Worm (Caenorhabditis elegans): Measurements from ENCODE around the gene C08F8.15.
A peak's percentile ranks its signal among the peaks of the same experiment; 100 is the strongest.

Gene C08F8.15

ce11 chrIV:11183013-11183412, 22.4 kb upstream of the C08F8.15 start, which contains the start of gene prx-14:
TSS of gene prx-14 (plus strand) at chrIV:11183132.
- TF ChIP-seq sem-2 (GFP tag; optimal IDR thresholded peaks at IDR 0.05): no peak
- TF ChIP-seq nhr-12 (tag; optimal IDR thresholded peaks at IDR 0.05): no peak
- no peak for TF ChIP-seq ham-2 (GFP tag; optimal IDR thresholded peaks at IDR 0.05)
- TF ChIP-seq bed-3 (GFP tag; optimal IDR thresholded peaks at IDR 0.05): no peak
- no peak for TF ChIP-seq flh-1 (GFP tag; optimal IDR thresholded peaks at IDR 0.05)
- no peak for TF ChIP-seq lin-13 (tag; optimal IDR thresholded peaks at IDR 0.05)
- no peak for TF ChIP-seq ceh-83 (GFP tag; optimal IDR thresholded peaks at IDR 0.05)
- TF ChIP-seq unc-62 (GFP tag; optimal IDR thresholded peaks at IDR 0.05): no peak
- TF ChIP-seq pha-4 (tag; optimal IDR thresholded peaks at IDR 0.05): no peak

ce11 chrIV:11180077-11180476, 19.5 kb upstream of the C08F8.15 start:
- no peak for TF ChIP-seq lsy-2 (tag; optimal IDR thresholded peaks at IDR 0.05)
- no peak for TF ChIP-seq M03D4.4 (tag; optimal IDR thresholded peaks at IDR 0.05)
- no peak for TF ChIP-seq flh-1 (GFP tag; optimal IDR thresholded peaks at IDR 0.05)
- TF ChIP-seq drap-1 (GFP tag; optimal IDR thresholded peaks at IDR 0.05): no peak

- TF ChIP-seq unc-62 (GFP tag; optimal IDR thresholded peaks at IDR 0.05) (peak; percentile 36), elt-3 (tag; optimal IDR thresholded peaks at IDR 0.05) (peak; percentile 28), mep-1 (tag; optimal IDR thresholded peaks at IDR 0.05) (peak; percentile 4), pha-4 (tag; optimal IDR thresholded peaks at IDR 0.05) (peak; percentile 25), lsy-2 (tag; optimal IDR thresholded peaks at IDR 0.05) (peak; percentile 17), nhr-237 (tag; optimal IDR thresholded peaks at IDR 0.05) (peak; percentile 17), lin-13 (tag; optimal IDR thresholded peaks at IDR 0.05) (peak; percentile 64), ces-1 (GFP tag; optimal IDR thresholded peaks at IDR 0.05) (peak; percentile 36)
These were observed 18.6 kb upstream of the C08F8.15 start, which contains the start of gene cpt-2 for ce11 chrIV:11179123-11179740. TSS of gene cpt-2 (plus strand) at chrIV:11179645.

- TF ChIP-seq cnd-1 (tag; optimal IDR thresholded peaks at IDR 0.05) (no peak), mls-2 (tag; optimal IDR thresholded peaks at IDR 0.05) (no peak), elt-1 (tag; optimal IDR thresholded peaks at IDR 0.05; ENCODE audit: borderline replicate concordance, insufficient read depth) (no peak), ceh-83 (GFP tag; optimal IDR thresholded peaks at IDR 0.05) (no peak), drap-1 (GFP tag; optimal IDR thresholded peaks at IDR 0.05) (no peak), bed-3 (GFP tag; optimal IDR thresholded peaks at IDR 0.05) (no peak), ceh-39 (tag; optimal IDR thresholded peaks at IDR 0.05) (no peak), nhr-12 (tag; optimal IDR thresholded peaks at IDR 0.05) (no peak), M03D4.4 (tag; optimal IDR thresholded peaks at IDR 0.05) (no peak), nhr-76 (tag; optimal IDR thresholded peaks at IDR 0.05) (no peak), ham-2 (GFP tag; optimal IDR thresholded peaks at IDR 0.05) (no peak)
These were observed 17.9 kb upstream of the C08F8.15 start, which contains the start of gene C08F8.9 for ce11 chrIV:11178495-11178894. TSS of gene C08F8.9 (minus strand) at chrIV:11178595.

- TF ChIP-seq ces-1 (GFP tag; optimal IDR thresholded peaks at IDR 0.05): no peak
- TF ChIP-seq ceh-83 (GFP tag; optimal IDR thresholded peaks at IDR 0.05): no peak
- TF ChIP-seq mls-2 (tag; optimal IDR thresholded peaks at IDR 0.05): no peak
- no peak for TF ChIP-seq ceh-39 (tag; optimal IDR thresholded peaks at IDR 0.05)
- no peak for TF ChIP-seq nhr-2 (tag; optimal IDR thresholded peaks at IDR 0.05)
- no peak for TF ChIP-seq bed-3 (GFP tag; optimal IDR thresholded peaks at IDR 0.05)
- no peak for TF ChIP-seq drap-1 (GFP tag; optimal IDR thresholded peaks at IDR 0.05)
These were observed 16.4 kb upstream of the C08F8.15 start, which contains the start of gene rap-3 for ce11 chrIV:11176967-11177366. TSS of gene rap-3 (plus strand) at chrIV:11177267.

- no peak for TF ChIP-seq nhr-237 (tag; optimal IDR thresholded peaks at IDR 0.05)
- no peak for TF ChIP-seq lsy-2 (tag; optimal IDR thresholded peaks at IDR 0.05)
- TF ChIP-seq unc-120 (tag; optimal IDR thresholded peaks at IDR 0.05; ENCODE audit: poor library complexity, severe bottlenecking): no peak
- TF ChIP-seq zip-8 (tag; optimal IDR thresholded peaks at IDR 0.05): no peak
- TF ChIP-seq lin-32 (GFP tag; optimal IDR thresholded peaks at IDR 0.05): no peak
- no peak for TF ChIP-seq nhr-12 (tag; optimal IDR thresholded peaks at IDR 0.05)
- no peak for TF ChIP-seq bed-3 (GFP tag; optimal IDR thresholded peaks at IDR 0.05)
- TF ChIP-seq mls-2 (tag; optimal IDR thresholded peaks at IDR 0.05): no peak
- TF ChIP-seq flh-1 (GFP tag; optimal IDR thresholded peaks at IDR 0.05): no peak
- TF ChIP-seq drap-1 (GFP tag; optimal IDR thresholded peaks at IDR 0.05): no peak
- no peak for TF ChIP-seq pha-4 (tag; optimal IDR thresholded peaks at IDR 0.05)
- TF ChIP-seq ceh-39 (tag; optimal IDR thresholded peaks at IDR 0.05): no peak
- TF ChIP-seq nhr-76 (tag; optimal IDR thresholded peaks at IDR 0.05): no peak
- TF ChIP-seq mab-5 (tag; optimal IDR thresholded peaks at IDR 0.05): no peak
These were observed 14.2 kb upstream of the C08F8.15 start for ce11 chrIV:11174772-11175171.
